Fruit fly (Drosophila melanogaster) whole organism, embryonic: ENCODE measurements around the gene CG14636.

Source experiments
- Ada2b ChIP-seq: fragments of 200-800 bp; sonication (Bioruptor generic); IDR thresholded peaks from 2 replicates; pipeline ENCODE4 v1.3.6; 2022; ENCODE audit warnings: missing biosample characterization, missing genetic modification characterization
- Aef1 ChIP-seq: fragments of 200-800 bp; sonication (Bioruptor generic); IDR thresholded peaks from 3 replicates; pipeline ENCODE4 v1.3.6; 2022; ENCODE audit warnings: missing biosample characterization, missing genetic modification characterization
- Bgb ChIP-seq: fragments of 200-800 bp; sonication (Bioruptor generic); IDR thresholded peaks from 2 replicates; pipeline ENCODE4 v1.3.6; 2022; ENCODE audit warnings: missing biosample characterization, missing genetic modification characterization; ENCODE audit not compliant: partially characterized antibody
- CG10209 ChIP-seq: fragments of 200-800 bp; sonication (Bioruptor generic); optimal IDR thresholded peaks from 3 replicates; lab custom pipeline; 2017; ENCODE audit warnings: missing biosample characterization, mild to moderate bottlenecking, missing genetic modification characterization, missing genetic modification reagents
- CG10543 ChIP-seq: fragments of 200-800 bp; sonication (Bioruptor generic); optimal IDR thresholded peaks from 3 replicates; lab custom pipeline; 2017; ENCODE audit warnings: missing biosample characterization, mild to moderate bottlenecking, missing genetic modification characterization, moderate library complexity
- CG11696 ChIP-seq: fragments of 200-800 bp; sonication (Bioruptor generic); IDR thresholded peaks from 2 replicates; pipeline ENCODE4 v1.3.6; 2022; ENCODE audit warnings: missing biosample characterization, missing genetic modification characterization
- CG11723 ChIP-seq: fragments of 200-800 bp; sonication (Bioruptor generic); optimal IDR thresholded peaks from 2 replicates; lab custom pipeline; 2017; ENCODE audit warnings: missing biosample characterization, mild to moderate bottlenecking, missing genetic modification characterization
- CG12744 ChIP-seq: fragments of 200-800 bp; sonication (Bioruptor generic); optimal IDR thresholded peaks from 2 replicates; lab custom pipeline; 2016; ENCODE audit warnings: missing biosample characterization, missing genetic modification characterization
- CG13894 ChIP-seq: fragments of 200-800 bp; sonication (Bioruptor generic); optimal IDR thresholded peaks from 3 replicates; lab custom pipeline; 2018; ENCODE audit warnings: missing biosample characterization, mild to moderate bottlenecking, missing genetic modification characterization, moderate library complexity
- CG15479 ChIP-seq: fragments of 200-800 bp; sonication (Bioruptor generic); optimal IDR thresholded peaks from 3 replicates; lab custom pipeline; 2019; ENCODE audit warnings: missing biosample characterization, mild to moderate bottlenecking, missing genetic modification characterization, moderate library complexity
- CG17186 ChIP-seq: fragments of 200-800 bp; sonication (Bioruptor generic); optimal IDR thresholded peaks from 3 replicates; lab custom pipeline; 2017; ENCODE audit warnings: missing biosample characterization, missing genetic modification reagents, missing genetic modification characterization
- CG17802 ChIP-seq: fragments of 200-800 bp; sonication (Bioruptor generic); optimal IDR thresholded peaks from 2 replicates; lab custom pipeline; 2018; ENCODE audit warnings: missing biosample characterization, mild to moderate bottlenecking, missing genetic modification characterization, moderate library complexity
- CG3163 ChIP-seq: fragments of 200-800 bp; sonication (Bioruptor generic); optimal IDR thresholded peaks from 3 replicates; lab custom pipeline; 2016; ENCODE audit warnings: missing biosample characterization, missing genetic modification characterization
- CG6654 ChIP-seq: fragments of 200-800 bp; sonication (Bioruptor generic); optimal IDR thresholded peaks from 2 replicates; lab custom pipeline; 2017; ENCODE audit warnings: missing biosample characterization, mild to moderate bottlenecking, missing genetic modification characterization
- CG8290 ChIP-seq, 3 experiments: fragments of 200-800 bp; sonication (Bioruptor generic); optimal IDR thresholded peaks; 2 replicates each; lab custom pipeline; 2016 to 2019; ENCODE audit warnings: missing biosample characterization in 3 of 3, missing genetic modification characterization in 3 of 3, mild to moderate bottlenecking in 2 of 3, moderate library complexity in 1 of 3
- CG9437 ChIP-seq: fragments of 200-800 bp; sonication (Bioruptor generic); optimal IDR thresholded peaks from 2 replicates; lab custom pipeline; 2018; ENCODE audit warnings: missing biosample characterization, mild to moderate bottlenecking, missing genetic modification characterization
- Deaf1 ChIP-seq: fragments of 200-800 bp; optimal IDR thresholded peaks from 3 replicates; lab custom pipeline; 2019; ENCODE audit warnings: missing biosample characterization, mild to moderate bottlenecking, missing genetic modification characterization, moderate library complexity
- ERR ChIP-seq: fragments of 200-800 bp; sonication (Bioruptor generic); optimal IDR thresholded peaks from 2 replicates; lab custom pipeline; 2016; ENCODE audit warnings: missing biosample characterization, missing genetic modification characterization
- Ets65A ChIP-seq: fragments of 200-800 bp; sonication (Bioruptor generic); peaks from one replicate; lab custom pipeline; 2016; ENCODE audit warnings: missing biosample characterization, missing genetic modification characterization
- HLHmδ ChIP-seq: fragments of 200-800 bp; sonication (Bioruptor generic); optimal IDR thresholded peaks from 2 replicates; lab custom pipeline; 2018; ENCODE audit warnings: missing biosample characterization, mild to moderate bottlenecking, missing genetic modification characterization, moderate library complexity
- MESR4 ChIP-seq: fragments of 200-800 bp; sonication (Bioruptor generic); optimal IDR thresholded peaks from 2 replicates; lab custom pipeline; 2018; ENCODE audit warnings: missing biosample characterization, mild to moderate bottlenecking, missing genetic modification characterization, moderate library complexity
- Med ChIP-seq: fragments of 200-800 bp; sonication (Bioruptor generic); peaks from one replicate; lab custom pipeline; 2016; ENCODE audit warnings: missing biosample characterization, missing genetic modification characterization, mild to moderate bottlenecking, inconsistent platforms, moderate library complexity
- Nf-YC ChIP-seq: fragments of 200-800 bp; optimal IDR thresholded peaks from 3 replicates; lab custom pipeline; 2019; ENCODE audit warnings: missing biosample characterization, mild to moderate bottlenecking, missing genetic modification characterization, moderate library complexity
- Taf1 ChIP-seq: fragments of 200-800 bp; sonication (Bioruptor generic); IDR thresholded peaks from 2 replicates; pipeline ENCODE4 v1.3.6; 2022; ENCODE audit warnings: missing biosample characterization, missing genetic modification characterization
- Trl ChIP-seq, 3 experiments: fragments of >200 bp in 2 of 3; fragments of 200-800 bp in 1 of 3; sonication (Bioruptor generic) in 1 of 3; optimal IDR thresholded peaks; 2 replicates in 1 of 3; 3 replicates in 2 of 3; lab custom pipeline; 2016 to 2017; ENCODE audit warnings: missing biosample characterization in 1 of 3, missing genetic modification characterization in 1 of 3
- Xrp1 ChIP-seq: fragments of 200-800 bp; sonication (Bioruptor generic); IDR thresholded peaks from 2 replicates; pipeline ENCODE4 v1.3.6; 2022; ENCODE audit warnings: missing biosample characterization, missing genetic modification characterization
- ase ChIP-seq: fragments of 200-800 bp; sonication (Bioruptor generic); IDR thresholded peaks from 3 replicates; pipeline ENCODE4 v1.3.6; 2022; ENCODE audit warnings: missing biosample characterization, missing genetic modification characterization
- caup ChIP-seq: fragments of 200-800 bp; sonication (Bioruptor generic); optimal IDR thresholded peaks from 3 replicates; lab custom pipeline; 2017; ENCODE audit warnings: missing biosample characterization, mild to moderate bottlenecking, missing genetic modification characterization, moderate library complexity; ENCODE audit not compliant: severe bottlenecking
- cg ChIP-seq: fragments of 200-800 bp; sonication (Bioruptor generic); optimal IDR thresholded peaks from 3 replicates; lab custom pipeline; 2019; ENCODE audit warnings: missing biosample characterization, mild to moderate bottlenecking, missing genetic modification characterization, moderate library complexity
- chif ChIP-seq, 2 experiments: fragments of 200-800 bp; sonication (Bioruptor generic); optimal IDR thresholded peaks; 3 replicates each; lab custom pipeline; 2016; ENCODE audit warnings: missing biosample characterization in 2 of 2, missing genetic modification characterization in 2 of 2
- chinmo ChIP-seq: fragments of 200-800 bp; sonication (Bioruptor generic); IDR thresholded peaks from 4 replicates; pipeline ENCODE4 v1.3.6; 2022; ENCODE audit warnings: missing biosample characterization, missing genetic modification characterization; ENCODE audit not compliant: partially characterized antibody
- dmrt11E ChIP-seq: fragments of 200-800 bp; sonication (Bioruptor generic); optimal IDR thresholded peaks from 3 replicates; lab custom pipeline; 2018; ENCODE audit warnings: missing biosample characterization, mild to moderate bottlenecking, missing genetic modification characterization, moderate library complexity
- ewg ChIP-seq: fragments of 200-800 bp; sonication (Bioruptor generic); optimal IDR thresholded peaks from 3 replicates; lab custom pipeline; 2017; ENCODE audit warnings: mild to moderate bottlenecking, missing biosample characterization, missing genetic modification reagents, missing genetic modification characterization
- kay ChIP-seq: fragments of 200-800 bp; sonication (Bioruptor generic); optimal IDR thresholded peaks from 2 replicates; lab custom pipeline; 2016; ENCODE audit warnings: missing biosample characterization, missing genetic modification characterization
- kni ChIP-seq: fragments of 200-800 bp; sonication (Bioruptor generic); optimal IDR thresholded peaks from 3 replicates; lab custom pipeline; 2017; ENCODE audit warnings: mild to moderate bottlenecking, missing biosample characterization, missing genetic modification reagents, missing genetic modification characterization
- mld ChIP-seq: fragments of 200-800 bp; sonication (Bioruptor generic); IDR thresholded peaks from 3 replicates; pipeline ENCODE4 v1.3.6; 2022; ENCODE audit warnings: missing biosample characterization, missing genetic modification characterization; ENCODE audit not compliant: partially characterized antibody
- nom ChIP-seq: fragments of 200-800 bp; sonication (Bioruptor generic); optimal IDR thresholded peaks from 2 replicates; lab custom pipeline; 2017; ENCODE audit warnings: missing biosample characterization, missing genetic modification characterization, mild to moderate bottlenecking, moderate library complexity, missing genetic modification reagents
- p53 ChIP-seq: fragments of 200-800 bp; sonication (Bioruptor generic); optimal IDR thresholded peaks from 2 replicates; lab custom pipeline; 2016; ENCODE audit warnings: missing biosample characterization, missing genetic modification characterization
- repo ChIP-seq: fragments of 200-800 bp; sonication (Bioruptor generic); optimal IDR thresholded peaks from 2 replicates; lab custom pipeline; 2016; ENCODE audit warnings: missing biosample characterization, missing genetic modification characterization
- sc ChIP-seq, 3 experiments: fragments of >200 bp in 2 of 3; fragments of 200-800 bp in 1 of 3; sonication (Bioruptor generic) in 1 of 3; optimal IDR thresholded peaks; 2 replicates in 2 of 3; 3 replicates in 1 of 3; lab custom pipeline; 2017; ENCODE audit warnings: mild to moderate bottlenecking in 1 of 3, missing biosample characterization in 1 of 3, missing genetic modification characterization in 1 of 3, missing genetic modification reagents in 1 of 3
- sd ChIP-seq: fragments of 200-800 bp; sonication (Bioruptor generic); optimal IDR thresholded peaks from 3 replicates; lab custom pipeline; 2018; ENCODE audit warnings: missing biosample characterization, mild to moderate bottlenecking, missing genetic modification characterization, moderate library complexity
- sim ChIP-seq: fragments of 200-800 bp; sonication (Bioruptor generic); IDR thresholded peaks from 2 replicates; pipeline ENCODE4 v1.3.6; 2022; ENCODE audit warnings: missing biosample characterization, missing genetic modification characterization
- slp2 ChIP-seq: fragments of 200-800 bp; sonication (Bioruptor generic); optimal IDR thresholded peaks from 2 replicates; lab custom pipeline; 2016; ENCODE audit warnings: missing biosample characterization, missing genetic modification characterization
- sna ChIP-seq: fragments of 200-800 bp; sonication (Bioruptor generic); IDR thresholded peaks from 2 replicates; pipeline ENCODE4 v1.3.6; 2022; ENCODE audit warnings: missing biosample characterization, missing genetic modification characterization; ENCODE audit not compliant: partially characterized antibody
- sob ChIP-seq: fragments of 200-800 bp; sonication (Bioruptor generic); IDR thresholded peaks from 2 replicates; pipeline ENCODE4 v1.3.6; 2022; ENCODE audit warnings: missing biosample characterization, missing genetic modification characterization
- toy ChIP-seq: fragments of 200-800 bp; sonication (Bioruptor generic); IDR thresholded peaks from 2 replicates; pipeline ENCODE4 v1.3.6; 2022; ENCODE audit warnings: missing biosample characterization, missing genetic modification characterization
- tup ChIP-seq: fragments of 200-800 bp; sonication (Bioruptor generic); optimal IDR thresholded peaks from 2 replicates; lab custom pipeline; 2016; ENCODE audit warnings: missing biosample characterization, mild to moderate bottlenecking, missing genetic modification characterization, moderate library complexity
- yki ChIP-seq: fragments of >200 bp; optimal IDR thresholded peaks from 3 replicates; lab custom pipeline; 2018
- zen2 ChIP-seq: fragments of 200-800 bp; sonication (Bioruptor generic); IDR thresholded peaks from 3 replicates; pipeline ENCODE4 v1.3.6; 2022; ENCODE audit warnings: missing biosample characterization, missing genetic modification characterization; ENCODE audit not compliant: partially characterized antibody

The CG14636 gene

DNA sequence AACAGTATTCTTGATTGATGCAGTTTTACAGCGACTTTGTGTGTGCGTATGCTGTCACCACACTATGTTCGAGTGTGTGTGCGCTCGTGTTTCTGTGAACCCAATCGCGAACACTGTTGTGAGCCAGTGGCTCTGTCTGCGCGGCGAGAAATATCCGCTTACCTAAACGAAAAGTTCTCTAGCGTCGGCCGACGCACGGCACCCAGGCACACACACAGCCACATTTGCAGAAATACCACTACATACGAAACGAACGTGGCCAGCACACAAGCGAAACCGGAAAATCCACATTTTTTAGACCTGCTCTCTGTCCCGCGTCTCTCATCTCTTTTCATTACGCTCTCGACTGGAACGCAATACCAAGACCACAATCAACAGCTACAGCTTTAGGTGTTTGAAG is 40.1 kb downstream of the CG14636 start:
- TF ChIP-seq CG6654 (GFP tag; lab: Kevin White, UChicago) (no peak), zen2 (no peak), sna (GFP tag; lab: Robert Waterston, UW) (no peak), sd (peak; percentile 96), CG9437 (GFP tag; lab: Kevin White, UChicago) (peak; percentile 12), CG17186 (GFP tag; lab: Kevin White, UChicago) (no peak), slp2 (no peak), nom (GFP tag; lab: Kevin White, UChicago) (peak; percentile 7), Aef1 (no peak), caup (no peak), CG8290 (GFP tag; optimal IDR thresholded peaks at IDR 0.05; lab: Kevin White, UChicago) (no peak), CG8290 (tag; optimal IDR thresholded peaks at IDR 0.05; lab: Kevin White, UChicago) (peak in 1 of 2 experiments; percentile 45), Trl (optimal IDR thresholded peaks at IDR 0.05; lab: Kevin White, UChicago) (peak; percentile 43 to 62), Trl (GFP tag; optimal IDR thresholded peaks at IDR 0.05; lab: Kevin White, UChicago) (no peak), tup (GFP tag; lab: Kevin White, UChicago) (no peak), Med (GFP tag; lab: Kevin White, UChicago) (peak; percentile 1), cg (GFP tag; lab: Kevin White, UChicago) (peak; percentile 83), repo (GFP tag; lab: Kevin White, UChicago) (no peak), CG15479 (GFP tag; lab: Kevin White, UChicago) (peak; percentile 93), sob (GFP tag; lab: Robert Waterston, UW) (0 out of 2 replicates have a peak, but pooled peaks have one; percentile 12), kni (GFP tag; lab: Kevin White, UChicago) (peak; percentile 44), CG10543 (GFP tag; lab: Kevin White, UChicago) (peak; percentile 11), Nf-YC (tag; lab: Kevin White, UChicago) (no peak), yki (lab: Kevin White, UChicago) (peak; percentile 17), Deaf1 (tag; lab: Kevin White, UChicago) (peak; percentile 57), CG17802 (tag; lab: Kevin White, UChicago) (no peak), HLHmδ (peak; percentile 6), CG13894 (tag; lab: Kevin White, UChicago) (peak; percentile 30), CG12744 (GFP tag; lab: Kevin White, UChicago) (no peak), CG11723 (GFP tag; lab: Kevin White, UChicago) (peak; percentile 61), mld (GFP tag; lab: Robert Waterston, UW) (0 out of 3 replicates have a peak, but pooled peaks have one; percentile 15), chinmo (peak; percentile 90)

DNA sequence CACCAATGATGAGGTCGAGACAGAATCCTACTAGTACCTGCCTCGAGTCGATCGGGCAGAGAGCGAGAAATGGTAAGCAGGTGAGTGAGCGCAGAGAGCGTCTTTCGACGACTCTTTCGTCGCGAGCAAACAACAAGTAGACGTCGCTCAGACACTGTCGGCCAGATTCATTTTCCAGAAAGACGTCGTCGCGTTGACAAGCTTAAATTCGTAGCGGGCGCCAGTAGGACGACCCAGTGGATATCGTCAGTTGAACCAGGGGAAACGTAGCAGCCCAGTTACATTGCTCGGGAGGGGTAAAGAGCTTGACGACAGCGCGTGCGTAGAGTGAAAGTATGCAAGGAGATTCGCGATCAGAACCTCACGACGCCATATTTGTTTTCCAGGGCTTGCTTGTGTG is 40.6 kb downstream of the CG14636 start, which contains the start of gene CG12581:
Gene CG12581, plus strand, starts transcription at position 163 of the 400 bp plus-strand sequence.
- no peak for TF ChIP-seq Xrp1 (GFP tag; lab: Robert Waterston, UW)
- TF ChIP-seq CG11696 (GFP tag; lab: Robert Waterston, UW): no peak
- TF ChIP-seq dmrt11E: no peak
- TF ChIP-seq Ets65A: peak; percentile 46
- TF ChIP-seq CG10209 (GFP tag; lab: Kevin White, UChicago): no peak
- peak; percentile 40 for TF ChIP-seq CG11723 (GFP tag; lab: Kevin White, UChicago)
- no peak for TF ChIP-seq p53 (GFP tag; lab: Kevin White, UChicago)
- no peak for TF ChIP-seq Ada2b (GFP tag; lab: Robert Waterston, UW)
- no peak for TF ChIP-seq Taf1
- no peak for TF ChIP-seq sc (optimal IDR thresholded peaks at IDR 0.05; lab: Kevin White, UChicago)
- TF ChIP-seq sc (GFP tag; optimal IDR thresholded peaks at IDR 0.05; lab: Kevin White, UChicago): no peak
- no peak for TF ChIP-seq kay (GFP tag; lab: Kevin White, UChicago)
- no peak for TF ChIP-seq toy (GFP tag; lab: Robert Waterston, UW)
- no peak for TF ChIP-seq ase
- no peak for TF ChIP-seq chif (GFP tag; optimal IDR thresholded peaks at IDR 0.05; lab: Kevin White, UChicago)
- TF ChIP-seq Bgb (GFP tag; lab: Robert Waterston, UW): 0 out of 2 replicates have a peak, but pooled peaks have one; percentile 2
- no peak for TF ChIP-seq ERR (GFP tag; lab: Kevin White, UChicago)
- TF ChIP-seq Med (GFP tag; lab: Kevin White, UChicago): peak; percentile 87
- TF ChIP-seq ewg (GFP tag; lab: Kevin White, UChicago): no peak
- peak; percentile 22 for TF ChIP-seq CG3163 (GFP tag; lab: Kevin White, UChicago)
- TF ChIP-seq sim (GFP tag; lab: Robert Waterston, UW): no peak
- no peak for TF ChIP-seq MESR4 (GFP tag; lab: Kevin White, UChicago)
- TF ChIP-seq yki (lab: Kevin White, UChicago): peak; percentile 15
